Comparison of ENCODE assay signal across 3 fruit fly cellular contexts in the genomic region with DNA sequence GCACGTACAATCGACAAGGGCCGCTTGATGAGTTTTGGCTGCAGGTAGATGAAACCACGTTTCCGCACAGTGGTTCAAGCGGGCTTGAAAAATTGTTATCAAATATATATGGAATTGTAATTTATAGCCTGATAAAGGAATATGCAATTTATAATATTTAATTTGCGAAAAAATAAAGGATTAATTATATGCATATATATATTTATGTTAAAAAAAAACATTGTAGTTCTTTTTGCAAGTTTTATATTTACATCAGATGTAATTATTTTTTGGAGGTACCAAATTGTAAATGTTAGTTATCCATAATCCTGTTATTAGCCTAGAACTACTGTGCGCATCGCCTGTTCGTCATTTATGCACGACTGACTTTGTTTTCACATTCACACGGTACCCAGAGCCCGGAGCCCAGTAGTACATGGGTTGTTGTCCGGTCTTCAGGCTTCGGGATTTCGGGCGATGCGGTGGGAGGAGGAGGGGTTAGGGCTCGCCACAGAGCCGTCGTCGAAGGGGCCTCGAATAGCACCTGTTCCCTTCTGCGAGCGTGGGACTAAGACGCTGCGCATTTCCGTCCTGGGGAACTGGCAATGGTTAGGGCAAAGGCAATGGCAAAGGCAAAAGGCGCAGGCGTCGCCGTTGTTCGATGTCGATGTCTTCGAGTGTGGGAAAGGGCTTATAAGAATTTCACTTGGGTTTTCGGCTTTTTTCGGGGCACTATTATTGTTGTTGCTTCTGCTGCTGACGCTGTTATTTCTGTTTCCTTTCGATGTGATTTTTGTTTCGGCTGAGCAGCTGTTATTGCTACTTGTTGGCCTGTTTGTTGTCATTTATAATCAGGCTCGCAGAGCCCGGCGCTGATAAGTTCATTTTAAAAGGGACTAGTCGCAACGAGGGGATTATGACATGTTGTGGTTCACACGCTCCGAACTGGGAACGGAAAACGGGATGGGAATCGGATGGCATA.
TF ChIP-seq lines count a peak whose summit lies in the region.

No protein-coding gene starts in this region.

TF ChIP-seq in whole organism, embryonic, 481 proteins besides CTCF, POLR2A, EP300 and RAD21 (continued from another document and continues in another):
- TF ChIP-seq Trl (optimal IDR thresholded peaks at IDR 0.05; lab: Kevin White, UChicago) (no peak), Trl (GFP tag; optimal IDR thresholded peaks at IDR 0.05; lab: Kevin White, UChicago) (peak; percentile 13), wor (GFP tag; IDR thresholded peaks at IDR 0.05; lab: Robert Waterston, UW) (peak; percentile 43; the same call in 1 of the 2 replicates), Adf1 (GFP tag; IDR thresholded peaks at IDR 0.05; lab: Robert Waterston, UW) (no peak), CG10209 (GFP tag; optimal IDR thresholded peaks at IDR 0.05; lab: Kevin White, UChicago) (peak; percentile 84), CG6854 (GFP tag; optimal IDR thresholded peaks at IDR 0.05; lab: Kevin White, UChicago) (no peak), sisA (GFP tag; IDR thresholded peaks at IDR 0.05; lab: Robert Waterston, UW) (peak; percentile 42; the same call in 1 of the 2 replicates), Chrac-16 (GFP tag; optimal IDR thresholded peaks at IDR 0.05; lab: Kevin White, UChicago) (peak; percentile 76), CG30431 (GFP tag; optimal IDR thresholded peaks at IDR 0.05; lab: Kevin White, UChicago) (peak; percentile 83), HHEX (GFP tag; optimal IDR thresholded peaks at IDR 0.05; lab: Kevin White, UChicago) (peak; percentile 59), seq (GFP tag; IDR thresholded peaks at IDR 0.05; lab: Robert Waterston, UW) (no peak), E2f1 (GFP tag; IDR thresholded peaks at IDR 0.05; lab: Robert Waterston, UW) (peak; percentile 63), ci (GFP tag; IDR thresholded peaks at IDR 0.05; lab: Robert Waterston, UW) (peak; percentile 52; the same call in 1 of the 3 replicates), CkIIα-i1 (GFP tag; IDR thresholded peaks at IDR 0.05; lab: Robert Waterston, UW) (no peak), Gsc (GFP tag; IDR thresholded peaks at IDR 0.05; lab: Robert Waterston, UW) (no peak; the same call in 1 of the 2 replicates), phol (tag; optimal IDR thresholded peaks at IDR 0.05; lab: Kevin White, UChicago) (peak; percentile 93), CG5953 (GFP tag; IDR thresholded peaks at IDR 0.05; lab: Robert Waterston, UW) (no peak), insv (GFP tag; optimal IDR thresholded peaks at IDR 0.05; lab: Kevin White, UChicago) (peak in 1 of 2 experiments; percentile 81), pfk (GFP tag; optimal IDR thresholded peaks at IDR 0.05; lab: Kevin White, UChicago) (no peak), Awh (GFP tag; IDR thresholded peaks at IDR 0.05; lab: Robert Waterston, UW) (peak; percentile 50), CG11085 (GFP tag; IDR thresholded peaks at IDR 0.05; lab: Robert Waterston, UW) (no peak), luna (GFP tag; optimal IDR thresholded peaks at IDR 0.05; lab: Kevin White, UChicago) (no peak), lab (GFP tag; optimal IDR thresholded peaks at IDR 0.05; lab: Kevin White, UChicago) (peak; percentile 25), tup (GFP tag; optimal IDR thresholded peaks at IDR 0.05; lab: Kevin White, UChicago) (no peak), CG10979 (tag; optimal IDR thresholded peaks at IDR 0.05; lab: Kevin White, UChicago) (peak; percentile 97), Fer2 (tag; optimal IDR thresholded peaks at IDR 0.05; lab: Kevin White, UChicago) (no peak), Sox100B (GFP tag; optimal IDR thresholded peaks at IDR 0.05; lab: Kevin White, UChicago) (peak; percentile 92), H2.0 (GFP tag; IDR thresholded peaks at IDR 0.05; lab: Robert Waterston, UW) (peak; percentile 35; the same call in 1 of the 2 replicates), CG18599 (GFP tag; optimal IDR thresholded peaks at IDR 0.05; lab: Kevin White, UChicago) (peak; percentile 69), CG6683 (GFP tag; optimal IDR thresholded peaks at IDR 0.05; lab: Kevin White, UChicago) (peak; percentile 10), CG12659 (GFP tag; optimal IDR thresholded peaks at IDR 0.05; lab: Kevin White, UChicago) (peak; percentile 69), sens (GFP tag; lab: Kevin White, UChicago) (peak; percentile 89), CG13287 (GFP tag; IDR thresholded peaks at IDR 0.05; lab: Robert Waterston, UW; ENCODE audit: partially characterized antibody) (no peak), CG4328 (GFP tag; optimal IDR thresholded peaks at IDR 0.05; lab: Kevin White, UChicago) (peak; percentile 53), CG13775 (GFP tag; optimal IDR thresholded peaks at IDR 0.05; lab: Kevin White, UChicago) (peak; percentile 88), sd (tag; optimal IDR thresholded peaks at IDR 0.05; lab: Kevin White, UChicago) (no peak), Ravus (GFP tag; IDR thresholded peaks at IDR 0.05; lab: Robert Waterston, UW) (no peak), Lim3 (GFP tag; IDR thresholded peaks at IDR 0.05; lab: Robert Waterston, UW) (no peak), nerfin-1 (tag; optimal IDR thresholded peaks at IDR 0.05; lab: Kevin White, UChicago) (peak; percentile 86), CG5180 (GFP tag; optimal IDR thresholded peaks at IDR 0.05; lab: Kevin White, UChicago) (peak; percentile 47)

TF ChIP-seq in whole organism, prepupa, 60 proteins besides CTCF, POLR2A, EP300 and RAD21 (continued from another document):
- TF ChIP-seq CG3032 (tag; optimal IDR thresholded peaks at IDR 0.05; lab: Kevin White, UChicago), result peak; percentile 95
- peak; percentile 95 for TF ChIP-seq spab (GFP tag; optimal IDR thresholded peaks at IDR 0.05; lab: Kevin White, UChicago)
- peak; percentile 61 for TF ChIP-seq Hr4 (GFP tag; optimal IDR thresholded peaks at IDR 0.05; lab: Kevin White, UChicago)
- peak; percentile 70 for TF ChIP-seq Sox14 (GFP tag; optimal IDR thresholded peaks at IDR 0.05; lab: Kevin White, UChicago)
- peak; percentile 88 for TF ChIP-seq Lpt (GFP tag; optimal IDR thresholded peaks at IDR 0.05; lab: Kevin White, UChicago)
- peak; percentile 75 for TF ChIP-seq CG6276 (GFP tag; optimal IDR thresholded peaks at IDR 0.05; lab: Kevin White, UChicago)
- TF ChIP-seq net (GFP tag; optimal IDR thresholded peaks at IDR 0.05; lab: Kevin White, UChicago), result peak; percentile 90
- TF ChIP-seq CG9139 (GFP tag; optimal IDR thresholded peaks at IDR 0.05; lab: Kevin White, UChicago), result peak; percentile 91
- TF ChIP-seq Blimp-1 (GFP tag; optimal IDR thresholded peaks at IDR 0.05; lab: Kevin White, UChicago), result peak; percentile 86
- peak; percentile 73 for TF ChIP-seq cyc (GFP tag; optimal IDR thresholded peaks at IDR 0.05; lab: Kevin White, UChicago)
- peak; percentile 74; the same call in 2 of the 3 replicates for TF ChIP-seq CG6163 (GFP tag; IDR thresholded peaks at IDR 0.05; lab: Robert Waterston, UW)
- peak; percentile 68 for TF ChIP-seq Eip75B (GFP tag; optimal IDR thresholded peaks at IDR 0.05; lab: Kevin White, UChicago)
- TF ChIP-seq lz (GFP tag; optimal IDR thresholded peaks at IDR 0.05; lab: Kevin White, UChicago), result peak; percentile 72
- TF ChIP-seq CG15336 (GFP tag; IDR thresholded peaks at IDR 0.05; lab: Robert Waterston, UW), result peak; percentile 85
- TF ChIP-seq pdm3 (GFP tag; optimal IDR thresholded peaks at IDR 0.05; lab: Kevin White, UChicago), result peak; percentile 69
- no peak for TF ChIP-seq Hr38 (GFP tag; optimal IDR thresholded peaks at IDR 0.05; lab: Kevin White, UChicago)
- peak; percentile 63 for TF ChIP-seq fkh (GFP tag; optimal IDR thresholded peaks at IDR 0.05; lab: Kevin White, UChicago)
- TF ChIP-seq Sox15 (GFP tag; optimal IDR thresholded peaks at IDR 0.05; lab: Kevin White, UChicago), result peak; percentile 83
- no peak; the same call in 1 of the 2 replicates for TF ChIP-seq CG11294 (GFP tag; IDR thresholded peaks at IDR 0.05; lab: Robert Waterston, UW)
- peak; percentile 64 for TF ChIP-seq vri (GFP tag; optimal IDR thresholded peaks at IDR 0.05; lab: Kevin White, UChicago)
- peak; percentile 53 to 89 for TF ChIP-seq salr (GFP tag; optimal IDR thresholded peaks at IDR 0.05; lab: Kevin White, UChicago)
- TF ChIP-seq OdsH (GFP tag; optimal IDR thresholded peaks at IDR 0.05; lab: Kevin White, UChicago), result peak; percentile 89
- TF ChIP-seq fd59A (GFP tag; optimal IDR thresholded peaks at IDR 0.05; lab: Kevin White, UChicago), result peak; percentile 92
- TF ChIP-seq CG31627 (GFP tag; optimal IDR thresholded peaks at IDR 0.05; lab: Kevin White, UChicago), result peak; percentile 58
- TF ChIP-seq dac (GFP tag; optimal IDR thresholded peaks at IDR 0.05; lab: Kevin White, UChicago), result peak; percentile 64
- peak; percentile 93 for TF ChIP-seq achi (GFP tag; optimal IDR thresholded peaks at IDR 0.05; lab: Kevin White, UChicago)
- TF ChIP-seq CG3919 (GFP tag; optimal IDR thresholded peaks at IDR 0.05; lab: Kevin White, UChicago), result peak; percentile 91
- peak; percentile 90 for TF ChIP-seq CG8119 (GFP tag; IDR thresholded peaks at IDR 0.05; lab: Robert Waterston, UW)
- peak; percentile 97 for TF ChIP-seq Eip78C (GFP tag; lab: Kevin White, UChicago)
- TF ChIP-seq acj6 (GFP tag; optimal IDR thresholded peaks at IDR 0.05; lab: Kevin White, UChicago), result peak; percentile 92
- TF ChIP-seq dsx (GFP tag; optimal IDR thresholded peaks at IDR 0.05; lab: Kevin White, UChicago; ENCODE audit: poor library complexity, severe bottlenecking), result peak; percentile 95
- peak; percentile 94 for TF ChIP-seq Ets96B (tag; optimal IDR thresholded peaks at IDR 0.05; lab: Kevin White, UChicago)
- peak; percentile 77 for TF ChIP-seq CG1621 (tag; optimal IDR thresholded peaks at IDR 0.05; lab: Kevin White, UChicago)
- peak; percentile 68 for TF ChIP-seq eg (GFP tag; IDR thresholded peaks at IDR 0.05; lab: Robert Waterston, UW)
- TF ChIP-seq CG6808 (GFP tag; optimal IDR thresholded peaks at IDR 0.05; lab: Kevin White, UChicago), result peak; percentile 96
- peak; percentile 54 for TF ChIP-seq Gug (GFP tag; IDR thresholded peaks at IDR 0.05; lab: Robert Waterston, UW)
- TF ChIP-seq CG8632 (GFP tag; optimal IDR thresholded peaks at IDR 0.05; lab: Kevin White, UChicago), result peak; percentile 94
- peak; percentile 84 for TF ChIP-seq Met (GFP tag; optimal IDR thresholded peaks at IDR 0.05; lab: Kevin White, UChicago)
- peak; percentile 79 for TF ChIP-seq Smox (GFP tag; optimal IDR thresholded peaks at IDR 0.05; lab: Kevin White, UChicago)
- peak; percentile 85 for TF ChIP-seq CG11902 (GFP tag; optimal IDR thresholded peaks at IDR 0.05; lab: Kevin White, UChicago)

TF ChIP-seq in whole organism, wandering third instar larva, 38 proteins besides CTCF, POLR2A, EP300 and RAD21 (continued from another document):
- TF ChIP-seq Myc (optimal IDR thresholded peaks at IDR 0.05; lab: Kevin White, UChicago) (no peak), N (GFP tag; optimal IDR thresholded peaks at IDR 0.05; lab: Kevin White, UChicago) (no peak), dmrt93B (GFP tag; optimal IDR thresholded peaks at IDR 0.05; lab: Kevin White, UChicago) (peak; percentile 92), h (GFP tag; optimal IDR thresholded peaks at IDR 0.05; lab: Kevin White, UChicago) (peak; percentile 84), brk (GFP tag; optimal IDR thresholded peaks at IDR 0.05; lab: Kevin White, UChicago) (peak; percentile 79), dsf (GFP tag; optimal IDR thresholded peaks at IDR 0.05; lab: Kevin White, UChicago; ENCODE audit: borderline replicate concordance) (peak; percentile 52), foxo (GFP tag; optimal IDR thresholded peaks at IDR 0.05; lab: Kevin White, UChicago) (peak in 1 of 2 experiments; percentile 93), CG9705 (GFP tag; optimal IDR thresholded peaks at IDR 0.05; lab: Kevin White, UChicago) (peak; percentile 90), sv (GFP tag; optimal IDR thresholded peaks at IDR 0.05; lab: Kevin White, UChicago) (peak; percentile 41), rgr (GFP tag; optimal IDR thresholded peaks at IDR 0.05; lab: Kevin White, UChicago) (peak; percentile 87), sage (GFP tag; optimal IDR thresholded peaks at IDR 0.05; lab: Kevin White, UChicago) (peak; percentile 36)
